Worm (Caenorhabditis elegans) whole organism, L3 larva: ENCODE results near the gene F21A3.4.

Experiments used
- ZK546.5 ChIP-seq: sonication (generic microtip); optimal IDR thresholded peaks from 2 replicates; lab custom pipeline; 2017; ENCODE audit warnings: missing biosample characterization, missing genetic modification characterization
- ama-1 ChIP-seq: fragments of 150-350 bp; optimal IDR thresholded peaks from 2 replicates; lab custom pipeline; 2018
- ceh-82 ChIP-seq: fragments of 150-350 bp; optimal IDR thresholded peaks from 2 replicates; lab custom pipeline; 2014; ENCODE audit warnings: missing biosample characterization, missing genetic modification characterization
- egl-27 ChIP-seq: sonication (generic microtip); optimal IDR thresholded peaks from 4 replicates; lab custom pipeline; 2017; ENCODE audit warnings: missing biosample characterization, missing genetic modification reagents, missing genetic modification characterization
- egl-5 ChIP-seq: fragments of 150-350 bp; optimal IDR thresholded peaks from 2 replicates; lab custom pipeline; 2017; ENCODE audit warnings: missing biosample characterization, missing genetic modification reagents, missing genetic modification characterization, inconsistent platforms
- elt-1 ChIP-seq: fragments of 150-350 bp; optimal IDR thresholded peaks from 2 replicates; lab custom pipeline; 2014; ENCODE audit warnings: missing biosample characterization, missing genetic modification characterization
- elt-2 ChIP-seq: sonication (generic microtip); optimal IDR thresholded peaks from 2 replicates; lab custom pipeline; 2016; ENCODE audit warnings: missing genetic modification reagents, mild to moderate bottlenecking, missing genetic modification characterization, missing compliant biosample characterization
- elt-3 ChIP-seq, 3 experiments: fragments of 150-350 bp in 1 of 3; sonication (generic microtip) in 2 of 3; optimal IDR thresholded peaks; 2 replicates in 2 of 3; 4 replicates in 1 of 3; lab custom pipeline; 2014 to 2017; ENCODE audit warnings: missing biosample characterization in 3 of 3, missing genetic modification characterization in 3 of 3
- fkh-10 ChIP-seq: sonication (generic microtip); optimal IDR thresholded peaks from 2 replicates; lab custom pipeline; 2017; ENCODE audit warnings: missing biosample characterization, missing genetic modification reagents, missing genetic modification characterization
- fkh-2 ChIP-seq: fragments of 150-350 bp; optimal IDR thresholded peaks from 2 replicates; lab custom pipeline; 2014; ENCODE audit warnings: missing biosample characterization, missing genetic modification reagents, missing genetic modification characterization
- fos-1 ChIP-seq: fragments of 150-350 bp; optimal IDR thresholded peaks from 2 replicates; lab custom pipeline; 2014; ENCODE audit warnings: missing biosample characterization, missing genetic modification characterization
- jun-1 ChIP-seq: fragments of 150-350 bp; optimal IDR thresholded peaks from 2 replicates; lab custom pipeline; 2014; ENCODE audit warnings: missing biosample characterization, missing genetic modification reagents, missing genetic modification characterization
- lin-15B ChIP-seq: fragments of 150-350 bp; optimal IDR thresholded peaks from 2 replicates; lab custom pipeline; 2014; ENCODE audit warnings: missing biosample characterization, missing genetic modification characterization
- lin-39 ChIP-seq: fragments of 150-350 bp; optimal IDR thresholded peaks from 2 replicates; lab custom pipeline; 2018; ENCODE audit warnings: missing biosample characterization, missing genetic modification reagents, missing genetic modification characterization
- lsy-12 ChIP-seq: sonication (generic microtip); optimal IDR thresholded peaks from 2 replicates; lab custom pipeline; 2016; ENCODE audit warnings: mild to moderate bottlenecking, missing genetic modification characterization, missing compliant biosample characterization
- mdl-1 ChIP-seq: fragments of 150-350 bp; optimal IDR thresholded peaks from 2 replicates; lab custom pipeline; 2014; ENCODE audit warnings: missing biosample characterization, missing genetic modification characterization
- mml-1 ChIP-seq: fragments of 150-350 bp; sonication (generic microtip); optimal IDR thresholded peaks from 3 replicates; lab custom pipeline; 2014; ENCODE audit warnings: missing biosample characterization, missing genetic modification characterization
- nhr-11 ChIP-seq: fragments of 150-350 bp; optimal IDR thresholded peaks from 2 replicates; lab custom pipeline; 2014; ENCODE audit warnings: missing biosample characterization, missing genetic modification characterization
- nhr-23 ChIP-seq: fragments of 150-350 bp; optimal IDR thresholded peaks from 2 replicates; lab custom pipeline; 2014; ENCODE audit warnings: missing biosample characterization, missing genetic modification reagents, missing genetic modification characterization
- nhr-237 ChIP-seq: fragments of 150-350 bp; optimal IDR thresholded peaks from 2 replicates; lab custom pipeline; 2014; ENCODE audit warnings: missing biosample characterization, missing genetic modification characterization
- nhr-25 ChIP-seq: sonication (generic microtip); optimal IDR thresholded peaks from 2 replicates; lab custom pipeline; 2017; ENCODE audit warnings: missing biosample characterization, missing genetic modification characterization
- nhr-43 ChIP-seq: sonication (generic microtip); optimal IDR thresholded peaks from 2 replicates; lab custom pipeline; 2016; ENCODE audit warnings: mild to moderate bottlenecking, missing genetic modification characterization, missing compliant biosample characterization; ENCODE audit not compliant: poor library complexity, severe bottlenecking
- nhr-67 ChIP-seq: fragments of 150-350 bp; optimal IDR thresholded peaks from 2 replicates; lab custom pipeline; 2014; ENCODE audit warnings: missing biosample characterization, missing genetic modification characterization
- nhr-77 ChIP-seq: fragments of 150-350 bp; optimal IDR thresholded peaks from 2 replicates; lab custom pipeline; 2014; ENCODE audit warnings: missing biosample characterization, missing genetic modification characterization
- pha-4 ChIP-seq: fragments of 150-350 bp; optimal IDR thresholded peaks from 2 replicates; lab custom pipeline; 2014; ENCODE audit warnings: missing biosample characterization, missing genetic modification reagents, missing genetic modification characterization
- pqm-1 ChIP-seq: fragments of 150-350 bp; optimal IDR thresholded peaks from 2 replicates; lab custom pipeline; 2017; ENCODE audit warnings: missing biosample characterization, missing genetic modification characterization, inconsistent platforms
- sea-2 ChIP-seq: fragments of 150-350 bp; sonication (generic microtip); optimal IDR thresholded peaks from 4 replicates; lab custom pipeline; 2014; ENCODE audit warnings: missing biosample characterization, missing genetic modification reagents, missing genetic modification characterization
- tbx-2 ChIP-seq: sonication (generic microtip); optimal IDR thresholded peaks from 2 replicates; lab custom pipeline; 2016; ENCODE audit warnings: mild to moderate bottlenecking, missing genetic modification characterization, missing compliant biosample characterization
- unc-62 ChIP-seq: fragments of 150-350 bp; sonication (generic microtip); optimal IDR thresholded peaks from 4 replicates; lab custom pipeline; 2014; ENCODE audit warnings: missing biosample characterization, missing genetic modification reagents, missing genetic modification characterization
- zag-1 ChIP-seq: fragments of 150-350 bp; optimal IDR thresholded peaks from 2 replicates; lab custom pipeline; 2014; ENCODE audit warnings: missing biosample characterization, missing genetic modification characterization
- ztf-11 ChIP-seq: fragments of 150-350 bp; optimal IDR thresholded peaks from 2 replicates; lab custom pipeline; 2014; ENCODE audit warnings: missing biosample characterization, missing genetic modification characterization

The F21A3.4 gene

DNA sequence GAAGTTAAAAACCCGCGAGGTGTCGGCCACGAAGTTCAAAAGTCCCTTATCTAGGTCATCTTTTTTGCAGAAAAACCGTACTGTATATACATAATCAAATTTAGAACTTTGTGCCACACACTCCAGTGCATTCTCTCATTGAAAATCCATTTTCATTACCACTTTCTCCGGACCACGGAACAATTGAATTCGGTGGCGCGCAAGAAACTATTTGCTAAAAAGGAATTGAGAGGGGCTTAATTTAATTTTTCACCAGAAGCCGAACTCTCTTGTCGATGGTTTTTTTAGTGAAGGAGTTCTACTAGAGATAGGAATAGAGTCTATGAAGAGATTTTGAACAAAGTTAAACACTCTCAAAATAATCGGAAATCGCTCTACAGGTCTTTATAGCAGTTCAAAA lies 16.6 kb upstream of the F21A3.4 start:
- TF ChIP-seq lin-39 (tag; lab: Kevin White, UChicago) (no peak), fos-1 (tag; lab: Kevin White, UChicago) (no peak), fkh-10 (GFP tag; lab: Kevin White, UChicago) (no peak), nhr-43 (no peak), zag-1 (tag; lab: Kevin White, UChicago) (no peak), nhr-25 (tag; lab: Kevin White, UChicago) (no peak), unc-62 (GFP tag; lab: Kevin White, UChicago) (no peak), nhr-23 (tag; lab: Kevin White, UChicago) (no peak), egl-27 (tag; lab: Kevin White, UChicago) (no peak), ztf-11 (tag; lab: Kevin White, UChicago) (no peak), nhr-67 (no peak), nhr-237 (tag; lab: Kevin White, UChicago) (no peak), lsy-12 (tag; lab: Kevin White, UChicago) (no peak), ceh-82 (tag; lab: Kevin White, UChicago) (no peak), lin-15B (tag; lab: Kevin White, UChicago) (no peak)

DNA sequence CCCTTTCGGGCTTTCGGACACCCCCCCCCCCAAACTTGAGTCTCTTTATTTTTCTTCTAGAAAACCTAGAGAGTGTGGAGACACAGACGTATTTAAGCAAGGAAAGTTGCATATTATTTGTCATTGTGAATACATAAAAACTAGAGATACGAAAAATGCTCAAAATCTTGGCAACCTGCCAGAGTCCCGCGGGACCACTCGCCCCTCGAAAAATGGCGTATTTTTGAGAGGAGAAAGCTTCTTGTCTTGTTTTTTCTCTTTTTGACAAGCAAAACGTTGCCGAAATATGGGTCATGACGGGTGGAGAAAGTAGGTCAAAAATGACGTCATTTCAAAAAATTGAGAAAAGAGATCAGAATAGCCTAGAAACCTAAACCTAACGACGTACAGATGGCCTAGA lies 16.0 kb upstream of the F21A3.4 start:
- TF ChIP-seq egl-5 (tag; lab: Kevin White, UChicago) (no peak), lin-39 (tag; lab: Kevin White, UChicago) (peak; percentile 11)
- TF ChIP-seq, all 47 proteins: peak for 1

DNA sequence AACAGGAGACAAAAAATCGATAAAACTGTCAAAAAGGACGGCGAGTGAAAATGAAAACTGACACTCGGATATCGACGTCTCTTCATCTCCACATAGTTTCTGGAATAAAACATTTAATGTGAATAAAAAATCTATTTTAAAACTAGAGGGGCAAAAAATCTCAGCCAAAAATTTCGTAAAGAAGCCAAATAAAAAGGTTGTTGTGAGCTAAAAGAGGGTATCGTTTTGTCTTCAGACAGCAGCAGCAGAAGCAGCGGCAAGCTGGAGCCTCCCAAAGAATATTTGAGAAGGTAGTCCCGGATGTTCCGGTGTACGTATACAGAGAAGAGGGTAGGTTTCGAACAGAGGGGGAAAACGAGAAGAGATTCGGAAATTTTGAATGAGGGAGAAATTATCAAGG lies 14.5 kb upstream of the F21A3.4 start, which contains the start of gene lgc-31:
Gene lgc-31, minus strand, starts transcription at position 101 of the 400 bp plus-strand sequence.
- TF ChIP-seq egl-27 (tag; lab: Kevin White, UChicago), result no peak

DNA sequence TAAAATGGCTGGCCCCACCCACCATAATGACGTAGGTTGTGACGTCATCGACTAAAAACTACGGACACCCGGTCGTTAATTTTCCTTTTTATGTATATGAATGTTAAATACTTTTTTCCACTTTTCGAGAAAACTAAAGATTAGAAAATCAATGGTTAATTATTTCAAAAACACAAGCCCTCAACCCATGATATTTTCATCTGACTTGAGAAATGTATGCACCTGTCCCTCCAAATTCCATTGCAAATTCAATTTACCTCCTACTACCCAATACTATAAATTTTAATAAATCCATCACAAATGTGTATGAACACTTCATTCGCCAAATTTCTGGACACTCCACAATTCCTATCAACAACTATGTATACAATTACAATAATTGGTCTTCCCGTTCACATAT lies 7.4 kb upstream of the F21A3.4 start, which contains the start of gene srh-276:
Gene srh-276, plus strand, starts transcription at position 301 of the 400 bp plus-strand sequence.
- no peak for TF ChIP-seq lsy-12 (tag; lab: Kevin White, UChicago)

DNA sequence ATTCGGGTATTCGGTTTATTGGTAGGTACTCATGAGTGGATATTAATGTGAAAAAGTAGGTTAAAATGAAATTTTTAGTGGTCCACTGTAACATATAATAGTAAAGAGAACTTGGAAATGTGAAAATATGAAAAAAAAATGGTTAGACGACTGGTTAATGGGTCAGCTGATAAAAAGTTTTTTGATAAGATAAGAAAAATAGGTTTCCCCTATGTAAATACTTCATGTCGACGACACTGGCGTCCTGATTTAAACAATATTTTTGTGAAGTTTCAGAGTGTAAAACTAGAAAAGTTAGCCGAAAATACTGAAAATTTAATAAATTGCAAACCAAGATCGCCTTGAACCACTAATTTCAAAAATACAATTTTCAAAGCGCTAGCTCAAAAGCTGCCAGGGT lies 3.3 kb upstream of the F21A3.4 start, which contains the start of gene F21A3.11:
Gene F21A3.11, minus strand, starts transcription at position 117 of the 400 bp plus-strand sequence.
- TF ChIP-seq elt-2 (tag; lab: Kevin White, UChicago) (peak; percentile 73), tbx-2 (tag; lab: Kevin White, UChicago) (no peak), pqm-1 (peak; percentile 31), pha-4 (tag; lab: Kevin White, UChicago) (peak; percentile 54)

DNA sequence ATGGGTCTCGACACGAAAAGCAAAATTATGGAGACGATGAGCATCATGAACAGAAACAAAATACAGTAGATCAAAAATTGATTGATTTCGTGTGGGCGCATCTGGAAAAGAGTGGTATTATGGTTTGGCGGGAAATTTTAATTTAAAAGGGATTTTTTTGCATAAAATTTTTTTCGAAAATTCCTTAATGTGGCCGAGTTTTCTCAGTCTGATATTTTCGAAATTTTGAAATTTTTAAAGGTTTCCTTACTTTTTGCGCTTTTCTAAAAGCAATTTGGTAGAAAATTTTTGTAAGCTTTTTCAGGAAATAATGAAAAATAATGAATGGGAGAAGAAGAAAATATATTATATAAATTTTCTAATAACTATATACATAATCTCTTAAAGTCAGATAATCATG lies 2.6 kb upstream of the F21A3.4 start, which contains the start of gene F21A3.2:
Gene F21A3.2, minus strand, starts transcription at position 101 of the 400 bp plus-strand sequence.
- no peak for TF ChIP-seq elt-1 (tag; lab: Kevin White, UChicago)
- no peak for TF ChIP-seq egl-5 (tag; lab: Kevin White, UChicago)
- no peak for TF ChIP-seq egl-27 (tag; lab: Kevin White, UChicago)
- TF ChIP-seq fos-1 (tag; lab: Kevin White, UChicago), result no peak
- TF ChIP-seq nhr-77 (tag; lab: Kevin White, UChicago), result no peak
- TF ChIP-seq nhr-11 (tag; lab: Kevin White, UChicago), result no peak
- TF ChIP-seq fkh-10 (GFP tag; lab: Kevin White, UChicago), result no peak
- TF ChIP-seq elt-3 (tag; optimal IDR thresholded peaks at IDR 0.05; lab: Kevin White, UChicago), result no peak
- no peak for TF ChIP-seq nhr-237 (tag; lab: Kevin White, UChicago)
- no peak for TF ChIP-seq lsy-12 (tag; lab: Kevin White, UChicago)
- no peak for TF ChIP-seq jun-1 (tag; lab: Kevin White, UChicago)
- TF ChIP-seq mml-1 (tag; lab: Kevin White, UChicago), result no peak
- no peak for TF ChIP-seq ZK546.5 (tag; lab: Kevin White, UChicago)
- no peak for TF ChIP-seq mdl-1 (tag; lab: Kevin White, UChicago)
- no peak for TF ChIP-seq ama-1 (lab: Kevin White, UChicago)
- TF ChIP-seq tbx-2 (tag; lab: Kevin White, UChicago), result no peak
- no peak for TF ChIP-seq ceh-82 (tag; lab: Kevin White, UChicago)
- TF ChIP-seq sea-2 (GFP tag; lab: Kevin White, UChicago), result no peak
- no peak for TF ChIP-seq fkh-2 (tag; lab: Kevin White, UChicago)
